5 fruit fly cellular contexts compared by ENCODE assay signal in the genomic region with DNA sequence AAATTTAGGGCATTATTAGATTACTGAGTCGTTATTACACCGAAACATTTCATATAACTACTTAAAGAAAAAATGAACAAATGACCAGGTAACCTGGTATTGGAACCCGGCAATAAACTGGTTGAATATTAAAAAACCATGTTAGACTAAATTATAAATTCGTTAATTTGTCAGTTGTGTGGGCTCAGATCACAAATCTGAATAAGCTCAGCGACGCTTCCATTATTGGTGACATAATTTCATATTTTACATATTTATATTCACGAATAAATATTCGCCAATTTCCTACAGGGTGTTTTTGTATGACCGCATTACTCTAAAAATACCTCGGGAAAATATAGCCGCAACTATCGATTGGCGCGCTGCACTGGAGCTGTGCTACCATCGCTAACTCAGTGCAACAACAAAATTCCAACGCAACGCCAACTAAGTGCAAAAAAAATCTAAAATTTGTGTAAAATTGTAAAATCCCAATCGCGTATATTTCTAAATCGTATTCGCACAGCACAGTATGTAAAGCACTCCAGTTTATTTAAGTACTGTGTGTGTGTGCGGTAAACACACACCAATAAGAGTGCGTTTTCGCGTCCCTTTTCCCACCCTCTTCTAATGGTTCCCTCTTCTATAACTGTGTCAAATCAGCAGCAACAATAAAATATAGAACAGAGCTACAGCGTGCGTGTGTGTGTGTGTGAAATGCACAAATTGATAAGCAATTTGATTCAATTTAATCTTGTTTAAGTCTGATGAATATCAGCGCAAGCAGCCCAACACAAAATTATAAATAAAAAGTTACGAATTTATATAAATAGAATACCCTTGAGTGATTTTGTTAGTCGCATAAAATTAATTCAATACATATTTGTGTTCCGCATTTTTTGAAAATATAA.
TF ChIP-seq lines count a peak whose summit lies in the region.

CLIP-190 (plus strand) TSS at position 370 of the 890 bp plus-strand sequence.

- peak; percentile 27 for TF ChIP-seq CTCF in whole organism, embryonic (GFP tag; optimal IDR thresholded peaks at IDR 0.05; lab: Kevin White, UChicago)

TF ChIP-seq in whole organism, adult, 20 proteins besides CTCF, POLR2A, EP300 and RAD21 (continues in another document):
- no peak for TF ChIP-seq tj (GFP tag; optimal IDR thresholded peaks at IDR 0.05; lab: Kevin White, UChicago)
- no peak for TF ChIP-seq CG7045 (GFP tag; optimal IDR thresholded peaks at IDR 0.05; lab: Kevin White, UChicago)
- TF ChIP-seq Mnt (GFP tag; optimal IDR thresholded peaks at IDR 0.05; lab: Kevin White, UChicago) = no peak
- no peak for TF ChIP-seq CG33017 (tag; optimal IDR thresholded peaks at IDR 0.05; lab: Kevin White, UChicago)
- peak; percentile 90 for TF ChIP-seq kay (GFP tag; lab: Kevin White, UChicago; ENCODE audit: borderline replicate concordance)
- peak; percentile 26 for TF ChIP-seq CG5204 (GFP tag; optimal IDR thresholded peaks at IDR 0.05; lab: Kevin White, UChicago)
- peak; percentile 2 for TF ChIP-seq Crg-1 (GFP tag; optimal IDR thresholded peaks at IDR 0.05; lab: Kevin White, UChicago)
- no peak for TF ChIP-seq CG12768 (GFP tag; optimal IDR thresholded peaks at IDR 0.05; lab: Kevin White, UChicago)
- TF ChIP-seq CG7101 (tag; optimal IDR thresholded peaks at IDR 0.05; lab: Kevin White, UChicago) = no peak
- TF ChIP-seq pad (GFP tag; optimal IDR thresholded peaks at IDR 0.05; lab: Kevin White, UChicago) = no peak
- TF ChIP-seq CG11617 (GFP tag; optimal IDR thresholded peaks at IDR 0.05; lab: Kevin White, UChicago) = no peak
- TF ChIP-seq CG1620 (GFP tag; optimal IDR thresholded peaks at IDR 0.05; lab: Kevin White, UChicago) = no peak
- no peak for TF ChIP-seq bab1 (GFP tag; optimal IDR thresholded peaks at IDR 0.05; lab: Kevin White, UChicago)
- no peak for TF ChIP-seq CG14711 (tag; optimal IDR thresholded peaks at IDR 0.05; lab: Kevin White, UChicago)
- no peak for TF ChIP-seq cic (GFP tag; optimal IDR thresholded peaks at IDR 0.05; lab: Kevin White, UChicago)
- no peak for TF ChIP-seq ovo (GFP tag; optimal IDR thresholded peaks at IDR 0.05; lab: Kevin White, UChicago)

TF ChIP-seq in whole organism, embryonic, 481 proteins besides CTCF, POLR2A, EP300 and RAD21 (continues in another document):
- TF ChIP-seq CG1647 (GFP tag; optimal IDR thresholded peaks at IDR 0.05; lab: Kevin White, UChicago) (no peak), nom (GFP tag; optimal IDR thresholded peaks at IDR 0.05; lab: Kevin White, UChicago) (no peak), bbx (GFP tag; IDR thresholded peaks at IDR 0.05; lab: Robert Waterston, UW; ENCODE audit: partially characterized antibody) (peak; percentile 81), maf-S (GFP tag; optimal IDR thresholded peaks at IDR 0.05; lab: Kevin White, UChicago) (no peak), HmgZ (tag; optimal IDR thresholded peaks at IDR 0.05; lab: Kevin White, UChicago) (peak; percentile 7), CG10654 (GFP tag; optimal IDR thresholded peaks at IDR 0.05; lab: Kevin White, UChicago) (no peak), amos (GFP tag; IDR thresholded peaks at IDR 0.05; lab: Robert Waterston, UW; ENCODE audit: partially characterized antibody) (peak; percentile 82; the same call in 1 of the 2 replicates), Bgb (GFP tag; IDR thresholded peaks at IDR 0.05; lab: Robert Waterston, UW; ENCODE audit: partially characterized antibody) (peak; percentile 81), CG17186 (GFP tag; optimal IDR thresholded peaks at IDR 0.05; lab: Kevin White, UChicago) (peak; percentile 2), Hr39 (optimal IDR thresholded peaks at IDR 0.05; lab: Kevin White, UChicago) (no peak), zen2 (GFP tag; IDR thresholded peaks at IDR 0.05; lab: Robert Waterston, UW; ENCODE audit: partially characterized antibody) (peak; percentile 10; the same call in 1 of the 3 replicates), CG17359 (tag; optimal IDR thresholded peaks at IDR 0.05; lab: Kevin White, UChicago) (no peak), exex (tag; optimal IDR thresholded peaks at IDR 0.05; lab: Kevin White, UChicago) (no peak), ro (GFP tag; IDR thresholded peaks at IDR 0.05; lab: Robert Waterston, UW) (no peak), CG3726 (GFP tag; IDR thresholded peaks at IDR 0.05; lab: Robert Waterston, UW) (no peak)

TF ChIP-seq in whole organism, prepupa, 60 proteins besides CTCF, POLR2A, EP300 and RAD21 (continues in another document):
- TF ChIP-seq eg (GFP tag; IDR thresholded peaks at IDR 0.05; lab: Robert Waterston, UW) = no peak
- TF ChIP-seq svp (GFP tag; lab: Kevin White, UChicago) = peak; percentile 66
- TF ChIP-seq CG6792 (GFP tag; optimal IDR thresholded peaks at IDR 0.05; lab: Kevin White, UChicago) = no peak
- TF ChIP-seq fd85E (GFP tag; optimal IDR thresholded peaks at IDR 0.05; lab: Kevin White, UChicago) = no peak
- TF ChIP-seq CG7368 (GFP tag; optimal IDR thresholded peaks at IDR 0.05; lab: Kevin White, UChicago) = no peak
- no peak for TF ChIP-seq Sox15 (GFP tag; optimal IDR thresholded peaks at IDR 0.05; lab: Kevin White, UChicago)
- TF ChIP-seq Hr39 (GFP tag; optimal IDR thresholded peaks at IDR 0.05; lab: Kevin White, UChicago) = peak; percentile 0
- no peak for TF ChIP-seq OdsH (GFP tag; optimal IDR thresholded peaks at IDR 0.05; lab: Kevin White, UChicago)
- no peak for TF ChIP-seq acj6 (GFP tag; optimal IDR thresholded peaks at IDR 0.05; lab: Kevin White, UChicago)
- no peak for TF ChIP-seq CG9139 (GFP tag; optimal IDR thresholded peaks at IDR 0.05; lab: Kevin White, UChicago)
- no peak for TF ChIP-seq CG3919 (GFP tag; optimal IDR thresholded peaks at IDR 0.05; lab: Kevin White, UChicago)
- TF ChIP-seq fkh (GFP tag; optimal IDR thresholded peaks at IDR 0.05; lab: Kevin White, UChicago) = no peak
- no peak for TF ChIP-seq Lpt (GFP tag; optimal IDR thresholded peaks at IDR 0.05; lab: Kevin White, UChicago)
- peak; percentile 10 for TF ChIP-seq pdm3 (GFP tag; optimal IDR thresholded peaks at IDR 0.05; lab: Kevin White, UChicago)
- no peak for TF ChIP-seq dsx (GFP tag; optimal IDR thresholded peaks at IDR 0.05; lab: Kevin White, UChicago; ENCODE audit: poor library complexity, severe bottlenecking)
- peak; percentile 18 for TF ChIP-seq Hr4 (GFP tag; optimal IDR thresholded peaks at IDR 0.05; lab: Kevin White, UChicago)
- no peak for TF ChIP-seq CG16779 (tag; optimal IDR thresholded peaks at IDR 0.05; lab: Kevin White, UChicago)
- TF ChIP-seq esn (GFP tag; optimal IDR thresholded peaks at IDR 0.05; lab: Kevin White, UChicago) = no peak

TF ChIP-seq in whole organism, pupa, 21 proteins besides CTCF, POLR2A, EP300 and RAD21 (continues in another document):
- TF ChIP-seq rn (GFP tag; IDR thresholded peaks at IDR 0.05; lab: Robert Waterston, UW) (no peak), D1 (tag; optimal IDR thresholded peaks at IDR 0.05; lab: Kevin White, UChicago) (no peak), gl (tag; optimal IDR thresholded peaks at IDR 0.05; lab: Kevin White, UChicago) (no peak), Pif1B (GFP tag; optimal IDR thresholded peaks at IDR 0.05; lab: Kevin White, UChicago) (no peak), fd96Ca (GFP tag; IDR thresholded peaks at IDR 0.05; lab: Robert Waterston, UW) (no peak; the same call in 2 of the 3 replicates), CG13204 (GFP tag; optimal IDR thresholded peaks at IDR 0.05; lab: Kevin White, UChicago) (no peak), Snoo (tag; optimal IDR thresholded peaks at IDR 0.05; lab: Kevin White, UChicago) (no peak), CG8301 (tag; optimal IDR thresholded peaks at IDR 0.05; lab: Kevin White, UChicago) (no peak), CG10348 (GFP tag; IDR thresholded peaks at IDR 0.05; lab: Robert Waterston, UW) (no peak), CG34367 (tag; optimal IDR thresholded peaks at IDR 0.05; lab: Kevin White, UChicago) (no peak), Ets98B (GFP tag; IDR thresholded peaks at IDR 0.05; lab: Robert Waterston, UW) (peak; percentile 15; the same call in 1 of the 2 replicates), CG14655 (GFP tag; optimal IDR thresholded peaks at IDR 0.05; lab: Kevin White, UChicago) (no peak), Pif1A (GFP tag; optimal IDR thresholded peaks at IDR 0.05; lab: Kevin White, UChicago) (no peak), CG17806 (tag; optimal IDR thresholded peaks at IDR 0.05; lab: Kevin White, UChicago) (no peak), CG15710 (tag; optimal IDR thresholded peaks at IDR 0.05; lab: Kevin White, UChicago) (no peak), EcR (GFP tag; optimal IDR thresholded peaks at IDR 0.05; lab: Kevin White, UChicago) (no peak), CG8159 (tag; optimal IDR thresholded peaks at IDR 0.05; lab: Kevin White, UChicago) (no peak), CG12605 (GFP tag; IDR thresholded peaks at IDR 0.05; lab: Robert Waterston, UW) (peak; percentile 16), CG9948 (tag; optimal IDR thresholded peaks at IDR 0.05; lab: Kevin White, UChicago) (no peak)

TF ChIP-seq in whole organism, wandering third instar larva, 38 proteins besides CTCF, POLR2A, EP300 and RAD21 (continues in another document):
- TF ChIP-seq CrebA (GFP tag; optimal IDR thresholded peaks at IDR 0.05; lab: Kevin White, UChicago; ENCODE audit: borderline replicate concordance) = no peak
- TF ChIP-seq psq (GFP tag; optimal IDR thresholded peaks at IDR 0.05; lab: Kevin White, UChicago) = no peak
- TF ChIP-seq Dif (GFP tag; optimal IDR thresholded peaks at IDR 0.05; lab: Kevin White, UChicago; ENCODE audit: partially characterized antibody) = peak; percentile 29
- TF ChIP-seq jim (GFP tag; optimal IDR thresholded peaks at IDR 0.05; lab: Kevin White, UChicago) = no peak
- TF ChIP-seq pan (optimal IDR thresholded peaks at IDR 0.05; lab: Kevin White, UChicago) = no peak
- TF ChIP-seq GATAd (GFP tag; optimal IDR thresholded peaks at IDR 0.05; lab: Kevin White, UChicago) = peak; percentile 7
- TF ChIP-seq sv (GFP tag; optimal IDR thresholded peaks at IDR 0.05; lab: Kevin White, UChicago) = no peak
- no peak for TF ChIP-seq CG32264 (GFP tag; optimal IDR thresholded peaks at IDR 0.05; lab: Kevin White, UChicago)
- TF ChIP-seq Sp1 (GFP tag; optimal IDR thresholded peaks at IDR 0.05; lab: Kevin White, UChicago) = no peak
- no peak for TF ChIP-seq Abd-B (GFP tag; optimal IDR thresholded peaks at IDR 0.05; lab: Kevin White, UChicago)
- TF ChIP-seq usp (GFP tag; optimal IDR thresholded peaks at IDR 0.05; lab: Kevin White, UChicago) = no peak
- no peak for TF ChIP-seq Hnf4 (GFP tag; optimal IDR thresholded peaks at IDR 0.05; lab: Kevin White, UChicago)
- TF ChIP-seq tai (GFP tag; optimal IDR thresholded peaks at IDR 0.05; lab: Kevin White, UChicago) = no peak
- TF ChIP-seq h (GFP tag; optimal IDR thresholded peaks at IDR 0.05; lab: Kevin White, UChicago) = peak; percentile 13
- TF ChIP-seq N (GFP tag; optimal IDR thresholded peaks at IDR 0.05; lab: Kevin White, UChicago) = no peak
- no peak for TF ChIP-seq lola (GFP tag; optimal IDR thresholded peaks at IDR 0.05; lab: Kevin White, UChicago)
- TF ChIP-seq ey (GFP tag; optimal IDR thresholded peaks at IDR 0.05; lab: Kevin White, UChicago) = no peak
- TF ChIP-seq Dfd (GFP tag; optimal IDR thresholded peaks at IDR 0.05; lab: Kevin White, UChicago) = no peak
- TF ChIP-seq brk (GFP tag; optimal IDR thresholded peaks at IDR 0.05; lab: Kevin White, UChicago) = no peak
- peak; percentile 67 for TF ChIP-seq woc (GFP tag; optimal IDR thresholded peaks at IDR 0.05; lab: Kevin White, UChicago)
- no peak for TF ChIP-seq CG9705 (GFP tag; optimal IDR thresholded peaks at IDR 0.05; lab: Kevin White, UChicago)
